Fruit fly (Drosophila melanogaster): Measurements from ENCODE around the gene CG11755.

- TF ChIP-seq insv (optimal IDR thresholded peaks at IDR 0.05): no peak
- no peak for TF ChIP-seq ttk (optimal IDR thresholded peaks at IDR 0.05)
- TF ChIP-seq Myc (optimal IDR thresholded peaks at IDR 0.05): no peak
- no peak for TF ChIP-seq h (optimal IDR thresholded peaks at IDR 0.05)
- no peak for TF ChIP-seq Sin3A (optimal IDR thresholded peaks at IDR 0.05)
These were observed 30.5 kb downstream of the CG11755 start for dm6 chr3R:8707166-8707565.
